Worm (Caenorhabditis elegans) whole organism, late embryonic: ENCODE results near the gene arrd-3.

Experiments
- K09A11.1 ChIP-seq: sonication (generic microtip); optimal IDR thresholded peaks from 2 replicates; lab custom pipeline; 2017; ENCODE audit warnings: antibody characterized with exemption, mild to moderate bottlenecking, missing genetic modification characterization, missing compliant biosample characterization; ENCODE audit not compliant: insufficient read depth
- T23F11.4 ChIP-seq: fragments of 200-800 bp; sonication (Bioruptor generic); optimal IDR thresholded peaks from 2 replicates; lab custom pipeline; 2018; ENCODE audit warnings: mild to moderate bottlenecking, missing genetic modification characterization, missing compliant biosample characterization
- ahr-1 ChIP-seq: sonication (generic microtip); optimal IDR thresholded peaks from 2 replicates; lab custom pipeline; 2016; ENCODE audit warnings: missing genetic modification characterization, missing compliant biosample characterization
- ama-1 ChIP-seq: fragments of 150-350 bp; optimal IDR thresholded peaks from 2 replicates; lab custom pipeline; 2014
- ceh-45 ChIP-seq: fragments of 200-800 bp; sonication (Bioruptor generic); IDR thresholded peaks from 2 replicates; pipeline ENCODE4 v1.3.6; 2022; ENCODE audit warnings: missing genetic modification reagents, missing genetic modification characterization, missing compliant biosample characterization
- ets-4 ChIP-seq: sonication (generic microtip); optimal IDR thresholded peaks from 2 replicates; lab custom pipeline; 2016; ENCODE audit warnings: missing genetic modification characterization, missing compliant biosample characterization
- fkh-10 ChIP-seq: fragments of 150-350 bp; optimal IDR thresholded peaks from 2 replicates; lab custom pipeline; 2014; ENCODE audit warnings: missing biosample characterization, missing genetic modification reagents, missing genetic modification characterization
- fkh-6 ChIP-seq: sonication (generic microtip); optimal IDR thresholded peaks from 2 replicates; lab custom pipeline; 2016; ENCODE audit warnings: missing genetic modification characterization, missing compliant biosample characterization
- mec-3 ChIP-seq: sonication (generic microtip); optimal IDR thresholded peaks from 2 replicates; lab custom pipeline; 2016; ENCODE audit warnings: borderline replicate concordance, missing genetic modification characterization, missing compliant biosample characterization
- nhr-11 ChIP-seq: fragments of 150-350 bp; optimal IDR thresholded peaks from 2 replicates; lab custom pipeline; 2014; ENCODE audit warnings: missing biosample characterization, missing genetic modification characterization
- pha-4 ChIP-seq: fragments of 150-350 bp; optimal IDR thresholded peaks from 2 replicates; lab custom pipeline; 2018; ENCODE audit warnings: missing biosample characterization, missing genetic modification reagents, missing genetic modification characterization
- pqm-1 ChIP-seq: sonication (generic microtip); optimal IDR thresholded peaks from 2 replicates; lab custom pipeline; 2016; ENCODE audit warnings: missing genetic modification characterization, missing compliant biosample characterization
- unc-42 ChIP-seq: sonication (generic microtip); optimal IDR thresholded peaks from 2 replicates; lab custom pipeline; 2016; ENCODE audit warnings: missing genotype, missing genetic modification characterization, missing compliant biosample characterization
- unc-55 ChIP-seq: sonication (generic microtip); optimal IDR thresholded peaks from 2 replicates; lab custom pipeline; 2017; ENCODE audit warnings: missing biosample characterization, missing genetic modification reagents, missing genetic modification characterization

ce11 chrII:9454304-9454703 is 41.9 kb downstream of the arrd-3 start, which contains the start of gene chil-19:
- TF ChIP-seq fkh-10 (GFP tag; lab: Kevin White, UChicago) (no peak), K09A11.1 (no peak), pha-4 (tag; lab: Kevin White, UChicago) (no peak), mec-3 (no peak), unc-55 (GFP tag; lab: Kevin White, UChicago) (no peak), pqm-1 (no peak), unc-42 (tag; lab: Kevin White, UChicago) (no peak), fkh-6 (tag; lab: Kevin White, UChicago) (no peak), ceh-45 (no peak), ama-1 (lab: Kevin White, UChicago) (no peak), T23F11.4 (GFP tag; lab: Kevin White, UChicago) (no peak), nhr-11 (tag; lab: Kevin White, UChicago) (no peak), ets-4 (tag; lab: Kevin White, UChicago) (no peak), ahr-1 (no peak)
